Worm (Caenorhabditis elegans) whole organism, L4/young adult: ENCODE data around the gene elo-2.

Experiments
- dao-5 ChIP-seq: sonication (generic microtip); optimal IDR thresholded peaks from 2 replicates; lab custom pipeline; 2016; ENCODE audit warnings: missing genotype, missing genetic modification characterization, moderate library complexity, missing compliant biosample characterization
- him-1 ChIP-seq: sonication (generic microtip); optimal IDR thresholded peaks from 2 replicates; lab custom pipeline; 2016; ENCODE audit warnings: missing genotype, missing genetic modification reagents, missing genetic modification characterization, missing compliant biosample characterization

DNA sequence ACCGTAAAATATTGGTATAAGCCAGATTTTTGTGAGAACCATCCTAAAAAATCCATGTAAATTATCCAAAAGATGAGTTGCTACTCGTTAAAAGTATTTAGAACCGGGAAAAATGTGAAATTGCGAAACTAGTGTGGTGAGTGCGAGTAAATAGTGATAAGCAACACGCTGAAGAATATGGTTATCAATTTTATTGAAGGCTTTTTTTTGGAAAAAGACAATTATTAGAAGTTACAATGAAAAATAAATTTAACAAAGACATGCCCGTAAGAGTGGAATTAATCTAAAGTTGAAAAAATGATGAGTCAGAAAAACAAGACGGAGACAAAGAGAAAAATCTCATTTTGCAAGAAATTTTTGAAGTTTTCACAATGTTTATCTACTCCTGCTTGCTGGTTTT is 1.3 kb downstream of the elo-2 start, which contains the start of gene F11E6.6:
- no peak for TF ChIP-seq dao-5 (tag; lab: Kevin White, UChicago)
- no peak for TF ChIP-seq him-1
